Fruit fly (Drosophila melanogaster) whole organism, adult: Measurements from ENCODE around the gene CG11403.

Experiments
- CG11617 ChIP-seq: fragments of 200-800 bp; sonication (Bioruptor generic); optimal IDR thresholded peaks from 2 replicates; lab custom pipeline; 2017; ENCODE audit warnings: mild to moderate bottlenecking, missing biosample characterization, missing genetic modification reagents, missing genetic modification characterization
- CG1620 ChIP-seq: fragments of 200-800 bp; sonication (Bioruptor generic); optimal IDR thresholded peaks from 2 replicates; lab custom pipeline; 2016; ENCODE audit warnings: missing biosample characterization, missing genetic modification characterization
- CG7101 ChIP-seq: fragments of 200-800 bp; sonication (Bioruptor generic); optimal IDR thresholded peaks from 2 replicates; lab custom pipeline; 2018; ENCODE audit warnings: missing biosample characterization, mild to moderate bottlenecking, missing genetic modification characterization, moderate library complexity
- Clk ChIP-seq: fragments of 200-800 bp; sonication (Bioruptor generic); optimal IDR thresholded peaks from 2 replicates; lab custom pipeline; 2017; ENCODE audit warnings: missing biosample characterization, missing genetic modification characterization
- bab1 ChIP-seq: fragments of 200-800 bp; sonication (Bioruptor generic); optimal IDR thresholded peaks from 3 replicates; lab custom pipeline; 2019; ENCODE audit warnings: missing biosample characterization, mild to moderate bottlenecking, missing genetic modification characterization, moderate library complexity
- cic ChIP-seq: fragments of 200-800 bp; sonication (Bioruptor generic); optimal IDR thresholded peaks from 2 replicates; lab custom pipeline; 2017; ENCODE audit warnings: missing biosample characterization, mild to moderate bottlenecking, missing genetic modification characterization, moderate library complexity
- cnc ChIP-seq, 2 experiments: fragments of >200 bp; optimal IDR thresholded peaks; 2 replicates each; lab custom pipeline; 2017
- ovo ChIP-seq: fragments of 200-800 bp; sonication (Bioruptor generic); optimal IDR thresholded peaks from 2 replicates; lab custom pipeline; 2016; ENCODE audit warnings: missing biosample characterization, missing genetic modification characterization

DNA sequence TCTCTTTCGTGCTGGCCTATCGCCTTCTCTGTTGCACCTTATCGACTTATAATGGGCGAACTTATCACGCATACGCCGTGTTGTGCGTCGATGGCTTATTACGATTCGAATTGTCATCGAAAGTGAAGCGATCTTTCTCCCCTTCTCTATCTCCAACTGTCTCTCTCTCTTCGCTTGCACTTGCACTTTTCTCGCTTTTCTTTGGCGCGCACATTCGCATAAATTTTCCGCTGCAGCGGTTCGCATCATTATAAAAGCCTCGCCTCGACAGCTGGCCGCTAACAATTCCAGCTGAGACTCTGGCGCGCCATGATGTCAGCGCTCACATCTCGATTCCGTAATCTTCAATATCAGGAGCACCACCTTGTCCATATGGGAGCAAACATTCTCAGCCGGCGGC lies 40.4 kb downstream of the CG11403 start, which contains the start of gene CG14625:
- TF ChIP-seq bab1 (GFP tag; lab: Kevin White, UChicago) (no peak), cnc (optimal IDR thresholded peaks at IDR 0.05; lab: Kevin White, UChicago) (no peak), CG11617 (no peak), CG1620 (no peak), cic (no peak), ovo (GFP tag; lab: Kevin White, UChicago) (no peak), Clk (GFP tag; lab: Kevin White, UChicago) (no peak), CG7101 (tag; lab: Kevin White, UChicago) (no peak)
